Worm (Caenorhabditis elegans): ENCODE data around the gene ser-2.

ce11 chrX:15274079-15274478, 28.7 kb downstream of the ser-2 start:
- TF ChIP-seq nhr-28 (tag; optimal IDR thresholded peaks at IDR 0.05), result no peak
- TF ChIP-seq elt-3 (tag; optimal IDR thresholded peaks at IDR 0.05), result peak in 2 of 6 experiments; percentile 25 to 47
- TF ChIP-seq nhr-237 (tag; optimal IDR thresholded peaks at IDR 0.05), result peak; percentile 39
- no peak for TF ChIP-seq skn-1 (tag; optimal IDR thresholded peaks at IDR 0.05)
- TF ChIP-seq fkh-10 (GFP tag; optimal IDR thresholded peaks at IDR 0.05), result no peak
- no peak for TF ChIP-seq mab-9 (GFP tag; IDR thresholded peaks at IDR 0.05)
- peak; percentile 62 for TF ChIP-seq jun-1 (tag; optimal IDR thresholded peaks at IDR 0.05)
- peak; percentile 18 for TF ChIP-seq snu-23 (GFP tag; optimal IDR thresholded peaks at IDR 0.05)
- no peak for TF ChIP-seq aha-1 (tag; optimal IDR thresholded peaks at IDR 0.05)
- no peak for TF ChIP-seq lin-39 (tag; optimal IDR thresholded peaks at IDR 0.05)
- TF ChIP-seq unc-62 (GFP tag; optimal IDR thresholded peaks at IDR 0.05), result no peak
- TF ChIP-seq ztf-4 (tag; optimal IDR thresholded peaks at IDR 0.05), result peak; percentile 64

Data from whole organism, L1 larva.